Worm (Caenorhabditis elegans) whole organism, late embryonic: ENCODE measurements around the gene Y39A1A.10.

Source experiments
- Y22D7AL.16 ChIP-seq: sonication (generic microtip); optimal IDR thresholded peaks from 2 replicates; lab custom pipeline; 2016; ENCODE audit warnings: missing genetic modification characterization, missing compliant biosample characterization
- ahr-1 ChIP-seq: sonication (generic microtip); optimal IDR thresholded peaks from 2 replicates; lab custom pipeline; 2016; ENCODE audit warnings: missing genetic modification characterization, missing compliant biosample characterization
- ceh-30 ChIP-seq: fragments of 150-350 bp; optimal IDR thresholded peaks from 2 replicates; lab custom pipeline; 2014; ENCODE audit warnings: missing biosample characterization, missing genetic modification characterization
- ceh-45 ChIP-seq: fragments of 200-800 bp; sonication (Bioruptor generic); IDR thresholded peaks from 2 replicates; pipeline ENCODE4 v1.3.6; 2022; ENCODE audit warnings: missing genetic modification reagents, missing genetic modification characterization, missing compliant biosample characterization
- ceh-48 ChIP-seq: sonication (generic microtip); optimal IDR thresholded peaks from 2 replicates; lab custom pipeline; 2016; ENCODE audit warnings: missing genetic modification characterization, inconsistent platforms, missing compliant biosample characterization
- dve-1 ChIP-seq: sonication (generic microtip); optimal IDR thresholded peaks from 2 replicates; lab custom pipeline; 2017; ENCODE audit warnings: antibody characterized with exemption, mild to moderate bottlenecking, missing genetic modification characterization, missing compliant biosample characterization
- elt-2 ChIP-seq: sonication (generic microtip); optimal IDR thresholded peaks from 2 replicates; lab custom pipeline; 2016; ENCODE audit warnings: missing genetic modification reagents, missing genetic modification characterization, missing compliant biosample characterization
- ets-4 ChIP-seq: sonication (generic microtip); optimal IDR thresholded peaks from 2 replicates; lab custom pipeline; 2016; ENCODE audit warnings: missing genetic modification characterization, missing compliant biosample characterization
- fkh-10 ChIP-seq: fragments of 150-350 bp; optimal IDR thresholded peaks from 2 replicates; lab custom pipeline; 2014; ENCODE audit warnings: missing biosample characterization, missing genetic modification reagents, missing genetic modification characterization
- nfya-1 ChIP-seq: sonication (generic microtip); optimal IDR thresholded peaks from 2 replicates; lab custom pipeline; 2017; ENCODE audit warnings: missing genetic modification characterization, mild to moderate bottlenecking, missing compliant biosample characterization, antibody characterized with exemption, moderate library complexity
- pqm-1 ChIP-seq: sonication (generic microtip); optimal IDR thresholded peaks from 2 replicates; lab custom pipeline; 2016; ENCODE audit warnings: missing genetic modification characterization, missing compliant biosample characterization
- rnt-1 ChIP-seq: sonication (generic microtip); optimal IDR thresholded peaks from 2 replicates; lab custom pipeline; 2016; ENCODE audit warnings: missing genetic modification characterization, missing compliant biosample characterization
- tbx-2 ChIP-seq: sonication (generic microtip); optimal IDR thresholded peaks from 2 replicates; lab custom pipeline; 2016; ENCODE audit warnings: missing genetic modification characterization, missing compliant biosample characterization
- unc-3 ChIP-seq, 2 experiments: fragments of 200-800 bp in 1 of 2; sonication (Bioruptor generic) in 1 of 2; sonication (generic microtip) in 1 of 2; conservative IDR thresholded peaks in 1 of 2; optimal IDR thresholded peaks in 1 of 2; 2 replicates each; pipeline versions ENCODE4 v1.3.6 to Lab custom; 2016 to 2022; ENCODE audit warnings: missing compliant biosample characterization in 2 of 2, missing genetic modification characterization in 2 of 2, missing genetic modification reagents in 1 of 2

ce11 chrIII:10678971-10679370, 46.4 kb downstream of the Y39A1A.10 start, which contains the start of gene Y39A1A.16:
- TF ChIP-seq rnt-1 (tag; lab: Kevin White, UChicago) (no peak), ahr-1 (tag; lab: Kevin White, UChicago) (no peak), Y22D7AL.16 (tag; lab: Kevin White, UChicago) (no peak), ceh-48 (tag; lab: Kevin White, UChicago) (no peak), ets-4 (tag; lab: Kevin White, UChicago) (no peak), dve-1 (tag; lab: Kevin White, UChicago) (no peak), nfya-1 (no peak), fkh-10 (no peak), unc-3 (GFP tag; conservative IDR thresholded peaks at IDR 0.05; lab: Robert Waterston, UW) (no peak), unc-3 (tag; optimal IDR thresholded peaks at IDR 0.05; lab: Kevin White, UChicago) (no peak), ceh-45 (GFP tag; lab: Robert Waterston, UW) (no peak), ceh-30 (tag; lab: Kevin White, UChicago) (no peak), elt-2 (no peak), tbx-2 (tag; lab: Kevin White, UChicago) (no peak), pqm-1 (tag; lab: Kevin White, UChicago) (no peak)
